Worm (Caenorhabditis elegans): ENCODE measurements around the gene Y41C4A.32.

Y41C4A.32 gene

DNA sequence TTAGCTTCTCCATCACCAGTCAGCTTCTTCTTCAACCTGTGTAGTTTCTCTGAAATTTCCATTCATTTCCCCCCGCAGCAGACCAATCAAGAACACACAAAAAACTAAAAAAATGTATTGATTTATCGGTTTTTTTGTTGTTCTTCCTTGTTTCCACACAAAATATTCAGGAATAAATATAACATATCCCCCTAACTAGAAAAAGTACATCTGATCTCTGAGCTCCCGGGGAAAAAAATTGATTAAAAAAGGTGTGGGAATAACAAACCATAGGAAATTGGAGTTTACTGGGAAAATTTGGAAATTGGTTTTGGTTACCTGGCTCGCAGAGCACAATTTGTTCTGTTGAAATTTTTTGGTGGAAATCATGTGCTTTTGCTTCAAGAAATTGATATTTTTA is 26.5 kb upstream of the Y41C4A.32 start, which contains the start of gene Y41C4A.22:
Gene Y41C4A.22, plus strand, starts transcription at position 301 of the 400 bp plus-strand sequence.
- TF ChIP-seq daf-12 (tag; optimal IDR thresholded peaks at IDR 0.05), result no peak
- TF ChIP-seq pha-4 (tag; optimal IDR thresholded peaks at IDR 0.05), result no peak
- no peak for TF ChIP-seq aly-2 (tag; optimal IDR thresholded peaks at IDR 0.05)
- TF ChIP-seq nhr-67 (tag; optimal IDR thresholded peaks at IDR 0.05), result no peak
- no peak for TF ChIP-seq egl-5 (tag; optimal IDR thresholded peaks at IDR 0.05)
- no peak for TF ChIP-seq nfya-1 (tag; optimal IDR thresholded peaks at IDR 0.05; ENCODE audit: insufficient read depth)
- TF ChIP-seq eor-1 (tag; optimal IDR thresholded peaks at IDR 0.05), result no peak
- TF ChIP-seq pqm-1 (tag; optimal IDR thresholded peaks at IDR 0.05), result no peak
- TF ChIP-seq nhr-237 (tag; optimal IDR thresholded peaks at IDR 0.05), result no peak

DNA sequence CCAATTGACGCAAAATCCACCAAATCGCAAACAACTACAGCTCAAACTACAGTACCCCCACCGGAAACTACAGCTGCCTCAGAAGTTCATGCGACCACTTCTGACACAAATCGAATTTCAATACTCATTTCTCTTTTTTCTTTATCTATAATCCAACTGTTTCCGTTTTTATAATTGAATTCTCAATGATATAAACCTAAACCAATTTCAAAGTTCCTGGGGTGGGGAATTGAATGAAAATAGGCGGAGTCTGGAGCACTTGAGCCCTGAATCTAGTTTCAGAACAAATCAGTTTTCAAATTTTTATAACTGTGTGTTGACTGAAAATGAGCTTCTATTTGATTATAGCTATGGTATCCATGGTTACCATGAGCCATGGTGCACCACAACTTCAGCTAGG is 25.2 kb upstream of the Y41C4A.32 start, which contains the start of gene Y41C4A.6:
Gene Y41C4A.6, plus strand, starts transcription at position 301 of the 400 bp plus-strand sequence.
- TF ChIP-seq nhr-23 (tag; optimal IDR thresholded peaks at IDR 0.05) (no peak), nfya-1 (tag; optimal IDR thresholded peaks at IDR 0.05; ENCODE audit: insufficient read depth) (no peak), egl-5 (tag; optimal IDR thresholded peaks at IDR 0.05) (no peak), fkh-2 (tag; optimal IDR thresholded peaks at IDR 0.05) (no peak), unc-62 (GFP tag; optimal IDR thresholded peaks at IDR 0.05) (no peak), ZK546.5 (tag; optimal IDR thresholded peaks at IDR 0.05) (no peak), nhr-28 (tag; optimal IDR thresholded peaks at IDR 0.05) (no peak), nhr-43 (tag; optimal IDR thresholded peaks at IDR 0.05; ENCODE audit: poor library complexity, severe bottlenecking) (no peak), mml-1 (tag; optimal IDR thresholded peaks at IDR 0.05) (no peak), hmg-11 (tag; optimal IDR thresholded peaks at IDR 0.05) (no peak), fkh-10 (GFP tag; optimal IDR thresholded peaks at IDR 0.05) (no peak), nhr-237 (tag; optimal IDR thresholded peaks at IDR 0.05) (no peak), ceh-16 (tag; optimal IDR thresholded peaks at IDR 0.05) (no peak), elt-1 (tag; optimal IDR thresholded peaks at IDR 0.05) (no peak), jun-1 (tag; optimal IDR thresholded peaks at IDR 0.05) (no peak), elt-3 (tag; optimal IDR thresholded peaks at IDR 0.05) (no peak)

DNA sequence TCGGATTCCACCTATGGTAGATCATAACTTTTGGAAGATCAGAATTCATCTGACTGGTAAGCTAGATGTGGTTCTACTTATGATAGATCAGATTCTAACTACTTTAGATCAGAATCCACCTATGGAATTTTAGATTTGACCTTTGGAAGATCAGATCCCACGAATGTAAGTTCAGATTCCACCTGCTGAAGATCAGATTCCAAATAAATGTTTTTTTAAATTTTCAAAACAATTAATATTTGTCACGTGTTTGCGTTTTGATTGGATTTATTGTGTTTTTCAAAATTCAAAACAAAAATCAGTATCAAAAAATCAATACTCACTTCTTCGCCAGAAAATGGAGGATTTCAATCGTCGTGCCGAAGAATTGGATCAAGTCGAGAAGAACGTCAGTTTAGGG is 22.9 kb upstream of the Y41C4A.32 start, which contains the start of gene Y41C4A.7:
Gene Y41C4A.7, plus strand, starts transcription at position 301 of the 400 bp plus-strand sequence.
- TF ChIP-seq ZK546.5 (tag; optimal IDR thresholded peaks at IDR 0.05) (no peak), zag-1 (tag; optimal IDR thresholded peaks at IDR 0.05) (no peak), elt-3 (tag; optimal IDR thresholded peaks at IDR 0.05) (no peak), daf-12 (tag; optimal IDR thresholded peaks at IDR 0.05) (no peak), elt-1 (tag; optimal IDR thresholded peaks at IDR 0.05) (no peak), nfya-1 (tag; optimal IDR thresholded peaks at IDR 0.05; ENCODE audit: insufficient read depth) (no peak), pqm-1 (tag; optimal IDR thresholded peaks at IDR 0.05) (no peak), ama-1 (optimal IDR thresholded peaks at IDR 0.05) (no peak), nhr-11 (tag; optimal IDR thresholded peaks at IDR 0.05) (no peak), mml-1 (tag; optimal IDR thresholded peaks at IDR 0.05) (no peak), aly-2 (tag; optimal IDR thresholded peaks at IDR 0.05) (no peak), unc-62 (GFP tag; optimal IDR thresholded peaks at IDR 0.05) (no peak), R02D3.7 (tag; optimal IDR thresholded peaks at IDR 0.05) (no peak)

DNA sequence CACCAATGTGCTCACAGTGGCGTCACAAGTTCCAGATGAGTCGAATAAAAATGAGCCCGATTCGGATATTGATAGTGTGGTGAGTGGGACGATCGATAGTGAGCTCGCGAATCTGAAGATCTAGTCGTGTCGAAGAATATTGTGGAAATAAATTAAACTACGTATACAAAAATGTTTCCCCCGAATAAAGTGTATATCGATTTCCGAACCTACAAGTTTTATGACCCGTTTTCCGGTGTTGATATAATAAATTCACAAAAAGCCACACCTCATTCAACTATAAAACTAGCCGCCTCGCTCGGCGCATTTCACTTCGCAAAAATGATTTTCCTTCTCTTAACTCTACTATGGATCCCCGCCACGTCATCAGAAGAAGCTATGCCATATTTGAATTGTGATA is 21.5 kb upstream of the Y41C4A.32 start, which contains the start of gene pqn-84:
Gene pqn-84, plus strand, starts transcription at position 301 of the 400 bp plus-strand sequence.
- TF ChIP-seq elt-1 (tag; optimal IDR thresholded peaks at IDR 0.05), result no peak
- TF ChIP-seq ceh-82 (tag; optimal IDR thresholded peaks at IDR 0.05), result no peak
- TF ChIP-seq snpc-4 (tag; optimal IDR thresholded peaks at IDR 0.05), result no peak
- no peak for TF ChIP-seq unc-62 (GFP tag; optimal IDR thresholded peaks at IDR 0.05)
- TF ChIP-seq ztf-11 (tag; optimal IDR thresholded peaks at IDR 0.05), result no peak
- no peak for TF ChIP-seq nhr-25 (tag; optimal IDR thresholded peaks at IDR 0.05)
- TF ChIP-seq jun-1 (tag; optimal IDR thresholded peaks at IDR 0.05), result no peak
- TF ChIP-seq zag-1 (tag; optimal IDR thresholded peaks at IDR 0.05), result no peak
- no peak for TF ChIP-seq nhr-76 (tag; optimal IDR thresholded peaks at IDR 0.05)
- TF ChIP-seq nhr-43 (tag; optimal IDR thresholded peaks at IDR 0.05; ENCODE audit: poor library complexity, severe bottlenecking), result no peak
- no peak for TF ChIP-seq lin-15B (tag; optimal IDR thresholded peaks at IDR 0.05)
- TF ChIP-seq ZK546.5 (tag; optimal IDR thresholded peaks at IDR 0.05), result no peak
- no peak for TF ChIP-seq nhr-237 (tag; optimal IDR thresholded peaks at IDR 0.05)
- no peak for TF ChIP-seq ztf-4 (tag; optimal IDR thresholded peaks at IDR 0.05)
- TF ChIP-seq hmg-11 (tag; optimal IDR thresholded peaks at IDR 0.05), result no peak

DNA sequence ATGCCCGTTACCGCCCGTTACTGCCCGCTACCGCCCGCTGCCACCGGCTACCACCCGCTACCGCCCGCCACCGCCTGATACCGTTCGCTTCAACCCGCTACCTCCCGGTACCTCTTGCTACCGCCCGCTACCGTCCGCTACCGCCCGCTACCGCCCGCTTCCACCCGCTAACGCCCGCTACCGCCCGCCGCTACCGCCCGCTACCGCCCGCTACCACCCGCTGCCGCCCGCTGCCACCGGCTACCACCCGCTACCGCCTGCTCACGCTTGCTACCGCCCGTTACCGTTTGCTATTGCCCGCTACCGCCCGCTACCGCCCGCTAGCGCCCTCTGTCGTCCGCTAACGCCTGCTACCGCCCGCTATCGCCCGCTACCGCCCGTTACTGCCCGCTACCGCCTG is 19.6 kb upstream of the Y41C4A.32 start:
- no peak for TF ChIP-seq nhr-237 (tag; optimal IDR thresholded peaks at IDR 0.05)
- TF ChIP-seq nhr-11 (tag; optimal IDR thresholded peaks at IDR 0.05), result no peak
- TF ChIP-seq pqm-1 (tag; optimal IDR thresholded peaks at IDR 0.05), result no peak
- no peak for TF ChIP-seq skn-1 (tag; optimal IDR thresholded peaks at IDR 0.05)
- TF ChIP-seq unc-39 (tag; optimal IDR thresholded peaks at IDR 0.05), result no peak
- no peak for TF ChIP-seq ceh-82 (tag; optimal IDR thresholded peaks at IDR 0.05)
- no peak for TF ChIP-seq ztf-11 (tag; optimal IDR thresholded peaks at IDR 0.05)
- no peak for TF ChIP-seq egl-5 (tag; optimal IDR thresholded peaks at IDR 0.05)
- TF ChIP-seq ceh-28 (tag; optimal IDR thresholded peaks at IDR 0.05), result no peak
- TF ChIP-seq aly-2 (tag; optimal IDR thresholded peaks at IDR 0.05), result no peak
- no peak for TF ChIP-seq nhr-28 (tag; optimal IDR thresholded peaks at IDR 0.05)
- no peak for TF ChIP-seq nhr-76 (tag; optimal IDR thresholded peaks at IDR 0.05)
- TF ChIP-seq egl-27 (tag; optimal IDR thresholded peaks at IDR 0.05), result no peak
- TF ChIP-seq pha-4 (tag; optimal IDR thresholded peaks at IDR 0.05), result no peak
- no peak for TF ChIP-seq nhr-77 (tag; optimal IDR thresholded peaks at IDR 0.05)

Data from whole organism, L3 larva.